Fruit fly (Drosophila melanogaster) whole organism, embryonic: ENCODE data around the gene Gr32a.

ENCODE experiments used
- Ada2b ChIP-seq: fragments of 200-800 bp; sonication (Bioruptor generic); IDR thresholded peaks from 2 replicates; pipeline ENCODE4 v1.3.6; 2022; ENCODE audit warnings: missing biosample characterization, missing genetic modification characterization
- CG17385 ChIP-seq: fragments of 200-800 bp; sonication (Bioruptor generic); optimal IDR thresholded peaks from 3 replicates; lab custom pipeline; 2018; ENCODE audit warnings: missing biosample characterization, mild to moderate bottlenecking, missing genetic modification characterization
- CG18262 ChIP-seq: fragments of 200-800 bp; optimal IDR thresholded peaks from 3 replicates; lab custom pipeline; 2019; ENCODE audit warnings: missing biosample characterization, mild to moderate bottlenecking, missing genetic modification characterization, moderate library complexity
- CG2199 ChIP-seq: fragments of 200-800 bp; sonication (Bioruptor generic); IDR thresholded peaks from 3 replicates; pipeline ENCODE4 v1.3.6; 2022; ENCODE audit warnings: missing biosample characterization, missing genetic modification characterization
- CG2889 ChIP-seq: fragments of 200-800 bp; sonication (Bioruptor generic); IDR thresholded peaks from 3 replicates; pipeline ENCODE4 v1.3.6; 2022; ENCODE audit warnings: missing biosample characterization, missing genetic modification characterization
- CG6175 ChIP-seq: fragments of 200-800 bp; sonication (Bioruptor generic); IDR thresholded peaks from 3 replicates; pipeline ENCODE4 v1.3.6; 2022; ENCODE audit warnings: missing biosample characterization, missing genetic modification characterization
- CG6654 ChIP-seq: fragments of 200-800 bp; sonication (Bioruptor generic); optimal IDR thresholded peaks from 2 replicates; lab custom pipeline; 2017; ENCODE audit warnings: missing biosample characterization, mild to moderate bottlenecking, missing genetic modification characterization
- CG6765 ChIP-seq: fragments of 200-800 bp; sonication (Bioruptor generic); optimal IDR thresholded peaks from 3 replicates; lab custom pipeline; 2017; ENCODE audit warnings: missing biosample characterization, mild to moderate bottlenecking, missing genetic modification characterization
- CG7987 ChIP-seq: fragments of 200-800 bp; sonication (Bioruptor generic); optimal IDR thresholded peaks from 2 replicates; lab custom pipeline; 2018; ENCODE audit warnings: missing biosample characterization, mild to moderate bottlenecking, missing genetic modification characterization, moderate library complexity
- CG8089 ChIP-seq: fragments of 200-800 bp; sonication (Bioruptor generic); optimal IDR thresholded peaks from 3 replicates; lab custom pipeline; 2016; ENCODE audit warnings: missing biosample characterization, missing genetic modification characterization
- CG8944 ChIP-seq: fragments of 200-800 bp; sonication (Bioruptor generic); optimal IDR thresholded peaks from 3 replicates; lab custom pipeline; 2016; ENCODE audit warnings: missing biosample characterization, missing genetic modification characterization
- Dip3 ChIP-seq: fragments of 200-800 bp; sonication (Bioruptor generic); optimal IDR thresholded peaks from 3 replicates; lab custom pipeline; 2016; ENCODE audit warnings: missing biosample characterization, missing genetic modification characterization
- Doc3 ChIP-seq: fragments of 200-800 bp; sonication (Bioruptor generic); IDR thresholded peaks from 3 replicates; pipeline ENCODE4 v1.3.6; 2022; ENCODE audit warnings: missing biosample characterization, missing genetic modification characterization; ENCODE audit not compliant: partially characterized antibody
- Ets97D ChIP-seq: fragments of 200-800 bp; sonication (Bioruptor generic); optimal IDR thresholded peaks from 3 replicates; lab custom pipeline; 2016; ENCODE audit warnings: missing biosample characterization, missing genetic modification characterization
- H15 ChIP-seq: fragments of 200-800 bp; sonication (Bioruptor generic); IDR thresholded peaks from 3 replicates; pipeline ENCODE4 v1.3.6; 2022; ENCODE audit warnings: missing biosample characterization, missing genetic modification characterization
- HLH4C ChIP-seq: fragments of 200-800 bp; sonication (Bioruptor generic); IDR thresholded peaks from 3 replicates; pipeline ENCODE4 v1.3.6; 2022; ENCODE audit warnings: missing biosample characterization, missing genetic modification characterization; ENCODE audit not compliant: partially characterized antibody
- Hmr ChIP-seq: fragments of 200-800 bp; sonication (Bioruptor generic); optimal IDR thresholded peaks from 3 replicates; lab custom pipeline; 2017; ENCODE audit warnings: mild to moderate bottlenecking, missing biosample characterization, missing genetic modification reagents, missing genetic modification characterization
- Hr78 ChIP-seq, 2 experiments: fragments of 200-800 bp in 1 of 2; fragments of >200 bp in 1 of 2; sonication (Bioruptor generic) in 1 of 2; optimal IDR thresholded peaks; 2 replicates each; lab custom pipeline; 2017 to 2019; ENCODE audit warnings: missing biosample characterization in 2 of 2, missing genetic modification characterization in 2 of 2, mild to moderate bottlenecking in 1 of 2, moderate library complexity in 1 of 2
- Lhr ChIP-seq: fragments of 200-800 bp; sonication (Bioruptor generic); optimal IDR thresholded peaks from 3 replicates; lab custom pipeline; 2017; ENCODE audit warnings: mild to moderate bottlenecking, missing biosample characterization, missing genetic modification reagents, missing genetic modification characterization
- Oaz ChIP-seq: fragments of 200-800 bp; sonication (Bioruptor generic); IDR thresholded peaks from 2 replicates; pipeline ENCODE4 v1.3.6; 2022; ENCODE audit warnings: missing biosample characterization, missing genetic modification characterization
- Opbp ChIP-seq: fragments of 200-800 bp; sonication (Bioruptor generic); IDR thresholded peaks from 3 replicates; pipeline ENCODE4 v1.3.6; 2022; ENCODE audit warnings: missing biosample characterization, missing genetic modification characterization; ENCODE audit not compliant: partially characterized antibody
- Pdp1 ChIP-seq, 2 experiments: fragments of 200-800 bp; sonication (Bioruptor generic); optimal IDR thresholded peaks; 3 replicates each; lab custom pipeline; 2016; ENCODE audit warnings: missing biosample characterization in 2 of 2, missing genetic modification characterization in 2 of 2, mild to moderate bottlenecking in 1 of 2, moderate library complexity in 1 of 2
- Six4 ChIP-seq: fragments of 200-800 bp; sonication (Bioruptor generic); optimal IDR thresholded peaks from 2 replicates; lab custom pipeline; 2016; ENCODE audit warnings: missing biosample characterization, missing genetic modification characterization
- Sry-β ChIP-seq: fragments of 200-800 bp; sonication (Bioruptor generic); optimal IDR thresholded peaks from 2 replicates; lab custom pipeline; 2018; ENCODE audit warnings: missing biosample characterization, mild to moderate bottlenecking, missing genetic modification characterization, moderate library complexity
- bbx ChIP-seq: fragments of 200-800 bp; sonication (Bioruptor generic); IDR thresholded peaks from 2 replicates; pipeline ENCODE4 v1.3.6; 2022; ENCODE audit warnings: missing biosample characterization, missing genetic modification characterization; ENCODE audit not compliant: partially characterized antibody
- br ChIP-seq: fragments of >200 bp; optimal IDR thresholded peaks from 2 replicates; lab custom pipeline; 2017
- btn ChIP-seq: fragments of 200-800 bp; sonication (Bioruptor generic); optimal IDR thresholded peaks from 2 replicates; lab custom pipeline; 2016; ENCODE audit warnings: missing biosample characterization, missing genetic modification characterization
- cato ChIP-seq: fragments of 200-800 bp; sonication (Bioruptor generic); optimal IDR thresholded peaks from 2 replicates; lab custom pipeline; 2016; ENCODE audit warnings: missing biosample characterization, missing genetic modification characterization, borderline replicate concordance
- cg ChIP-seq: fragments of 200-800 bp; sonication (Bioruptor generic); optimal IDR thresholded peaks from 3 replicates; lab custom pipeline; 2019; ENCODE audit warnings: missing biosample characterization, mild to moderate bottlenecking, missing genetic modification characterization, moderate library complexity
- dan ChIP-seq: fragments of 200-800 bp; sonication (Bioruptor generic); IDR thresholded peaks from 2 replicates; pipeline ENCODE4 v1.3.6; 2022; ENCODE audit warnings: missing biosample characterization, missing genetic modification characterization
- dmrt11E ChIP-seq: fragments of 200-800 bp; sonication (Bioruptor generic); optimal IDR thresholded peaks from 3 replicates; lab custom pipeline; 2018; ENCODE audit warnings: missing biosample characterization, mild to moderate bottlenecking, missing genetic modification characterization, moderate library complexity
- dpn ChIP-seq, 2 experiments: fragments of 200-800 bp; sonication (Bioruptor generic); optimal IDR thresholded peaks; 3 replicates each; lab custom pipeline; 2016; ENCODE audit warnings: missing biosample characterization in 2 of 2, missing genetic modification characterization in 2 of 2
- emc ChIP-seq: fragments of 200-800 bp; sonication (Bioruptor generic); optimal IDR thresholded peaks from 2 replicates; lab custom pipeline; 2016; ENCODE audit warnings: missing biosample characterization, missing genetic modification characterization
- hkb ChIP-seq, 2 experiments: fragments of 200-800 bp in 1 of 2; fragments of >200 bp in 1 of 2; sonication (Bioruptor generic) in 1 of 2; IDR thresholded peaks in 1 of 2; optimal IDR thresholded peaks in 1 of 2; 2 replicates each; pipeline versions ENCODE4 v1.3.6 to Lab custom; 2017 to 2022; ENCODE audit warnings: missing biosample characterization in 1 of 2, missing genetic modification characterization in 1 of 2
- hth ChIP-seq: fragments of >200 bp; optimal IDR thresholded peaks from 2 replicates; lab custom pipeline; 2017; ENCODE audit warnings: inconsistent platforms
- klu ChIP-seq: fragments of 200-800 bp; sonication (Bioruptor generic); IDR thresholded peaks from 2 replicates; pipeline ENCODE4 v1.3.6; 2022; ENCODE audit warnings: missing biosample characterization, missing genetic modification characterization
- nau ChIP-seq: fragments of 200-800 bp; sonication (Bioruptor generic); optimal IDR thresholded peaks from 3 replicates; lab custom pipeline; 2017; ENCODE audit warnings: missing biosample characterization, mild to moderate bottlenecking, missing genetic modification characterization, missing genetic modification reagents
- nom ChIP-seq: fragments of 200-800 bp; sonication (Bioruptor generic); optimal IDR thresholded peaks from 2 replicates; lab custom pipeline; 2017; ENCODE audit warnings: missing biosample characterization, missing genetic modification characterization, mild to moderate bottlenecking, moderate library complexity, missing genetic modification reagents
- oc ChIP-seq: fragments of 200-800 bp; sonication (Bioruptor generic); optimal IDR thresholded peaks from 2 replicates; lab custom pipeline; 2018; ENCODE audit warnings: missing biosample characterization, mild to moderate bottlenecking, missing genetic modification characterization, moderate library complexity
- psq ChIP-seq: fragments of 200-800 bp; sonication (Bioruptor generic); optimal IDR thresholded peaks from 2 replicates; lab custom pipeline; 2017; ENCODE audit warnings: missing biosample characterization, missing genetic modification characterization
- pzg ChIP-seq: fragments of 200-800 bp; sonication (Bioruptor generic); optimal IDR thresholded peaks from 3 replicates; lab custom pipeline; 2018; ENCODE audit warnings: missing biosample characterization, mild to moderate bottlenecking, missing genetic modification characterization, moderate library complexity
- ranshi ChIP-seq: fragments of 200-800 bp; sonication (Bioruptor generic); IDR thresholded peaks from 2 replicates; pipeline ENCODE4 v1.3.6; 2022; ENCODE audit warnings: missing biosample characterization, missing genetic modification characterization
- repo ChIP-seq: fragments of 200-800 bp; sonication (Bioruptor generic); optimal IDR thresholded peaks from 2 replicates; lab custom pipeline; 2016; ENCODE audit warnings: missing biosample characterization, missing genetic modification characterization
- scrt ChIP-seq: fragments of 200-800 bp; sonication (Bioruptor generic); optimal IDR thresholded peaks from 2 replicates; lab custom pipeline; 2018; ENCODE audit warnings: missing biosample characterization, mild to moderate bottlenecking, missing genetic modification characterization, moderate library complexity
- slbo ChIP-seq: fragments of 200-800 bp; sonication (Bioruptor generic); IDR thresholded peaks from 2 replicates; pipeline ENCODE4 v1.3.6; 2022; ENCODE audit warnings: missing biosample characterization, missing genetic modification characterization
- sob ChIP-seq: fragments of 200-800 bp; sonication (Bioruptor generic); IDR thresholded peaks from 2 replicates; pipeline ENCODE4 v1.3.6; 2022; ENCODE audit warnings: missing biosample characterization, missing genetic modification characterization
- sr ChIP-seq: fragments of 200-800 bp; sonication (Bioruptor generic); IDR thresholded peaks from 3 replicates; pipeline ENCODE4 v1.3.6; 2022; ENCODE audit warnings: missing biosample characterization, missing genetic modification characterization
- trem ChIP-seq: fragments of 200-800 bp; optimal IDR thresholded peaks from 3 replicates; lab custom pipeline; 2019; ENCODE audit warnings: missing biosample characterization, mild to moderate bottlenecking, missing genetic modification characterization, moderate library complexity
- trh ChIP-seq: fragments of 200-800 bp; sonication (Bioruptor generic); optimal IDR thresholded peaks from 2 replicates; lab custom pipeline; 2016; ENCODE audit warnings: missing biosample characterization, missing genetic modification characterization
- zen ChIP-seq: fragments of 200-800 bp; sonication (Bioruptor generic); optimal IDR thresholded peaks from 3 replicates; lab custom pipeline; 2018; ENCODE audit warnings: missing biosample characterization, mild to moderate bottlenecking, missing genetic modification characterization, moderate library complexity

Gr32a gene

DNA sequence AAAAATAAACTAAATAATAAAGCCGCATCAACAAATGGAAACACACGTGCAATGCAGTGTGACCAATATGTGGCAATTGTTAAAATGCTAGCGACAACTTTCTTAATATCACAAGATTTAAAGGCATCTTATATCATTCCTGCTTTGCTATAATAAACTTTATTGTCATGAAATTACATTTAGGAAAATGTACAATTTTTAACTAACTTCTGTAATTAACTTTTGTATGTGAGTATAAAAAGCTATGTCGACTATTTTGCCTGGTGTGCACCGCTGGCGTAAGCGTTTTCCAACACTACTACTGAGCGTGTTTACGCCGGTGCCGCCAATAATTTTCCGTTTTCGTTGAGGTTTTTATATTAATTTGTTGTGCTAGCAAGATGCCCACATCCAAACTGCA lies 9.7 kb downstream of the Gr32a start, which contains the start of the genes Csl4 and Nup160 (continued):
- TF ChIP-seq CG2199 (GFP tag; lab: Robert Waterston, UW) (no peak), hth (lab: Kevin White, UChicago) (no peak), Doc3 (GFP tag; lab: Robert Waterston, UW) (no peak; the same call in 2 of the 3 replicates), psq (GFP tag; lab: Kevin White, UChicago) (peak; percentile 26), zen (tag; lab: Kevin White, UChicago) (peak; percentile 68), pzg (GFP tag; lab: Kevin White, UChicago) (peak; percentile 67), Lhr (GFP tag; lab: Kevin White, UChicago) (peak; percentile 25), H15 (GFP tag; lab: Robert Waterston, UW) (peak; percentile 65; the same call in 1 of the 3 replicates), Dip3 (GFP tag; lab: Kevin White, UChicago) (peak; percentile 84), br (lab: Kevin White, UChicago) (no peak), klu (GFP tag; lab: Robert Waterston, UW) (0 out of 2 replicates have a peak, but pooled peaks have one; percentile 22), dpn (GFP tag; optimal IDR thresholded peaks at IDR 0.05; lab: Kevin White, UChicago) (peak; percentile 87 to 88), Ada2b (peak; percentile 48; the same call in 1 of the 2 replicates), CG7987 (peak; percentile 52), Pdp1 (GFP tag; optimal IDR thresholded peaks at IDR 0.05; lab: Kevin White, UChicago) (peak; percentile 83 to 85), Oaz (peak; percentile 16; the same call in 1 of the 2 replicates), dmrt11E (tag; lab: Kevin White, UChicago) (peak; percentile 64), trh (GFP tag; lab: Kevin White, UChicago) (peak; percentile 28), CG8944 (peak; percentile 86), btn (GFP tag; lab: Kevin White, UChicago) (peak; percentile 55), Six4 (GFP tag; lab: Kevin White, UChicago) (peak; percentile 57), dan (GFP tag; lab: Robert Waterston, UW) (no peak), sr (GFP tag; lab: Robert Waterston, UW) (no peak), CG6654 (GFP tag; lab: Kevin White, UChicago) (no peak), trem (tag; lab: Kevin White, UChicago) (peak; percentile 83), CG8089 (peak; percentile 69), cg (GFP tag; lab: Kevin White, UChicago) (no peak), bbx (GFP tag; lab: Robert Waterston, UW) (no peak; the same call in 1 of the 2 replicates), CG17385 (peak; percentile 75), Sry-β (GFP tag; lab: Kevin White, UChicago) (peak; percentile 38), slbo (peak; percentile 90), ranshi (GFP tag; lab: Robert Waterston, UW) (peak; percentile 65; the same call in 1 of the 2 replicates), CG6175 (no peak), HLH4C (GFP tag; lab: Robert Waterston, UW) (no peak), Hr78 (GFP tag; optimal IDR thresholded peaks at IDR 0.05; lab: Kevin White, UChicago) (no peak), sob (GFP tag; lab: Robert Waterston, UW) (peak; percentile 90), CG18262 (tag; lab: Kevin White, UChicago) (no peak), scrt (GFP tag; lab: Kevin White, UChicago) (no peak), nom (no peak), Ets97D (peak; percentile 81), hkb (optimal IDR thresholded peaks at IDR 0.05; lab: Kevin White, UChicago) (no peak), hkb (GFP tag; IDR thresholded peaks at IDR 0.05; lab: Robert Waterston, UW) (peak; percentile 85), Opbp (GFP tag; lab: Robert Waterston, UW) (peak; percentile 52; the same call in 2 of the 3 replicates), Hmr (no peak), repo (GFP tag; lab: Kevin White, UChicago) (peak; percentile 30), oc (tag; lab: Kevin White, UChicago) (no peak), emc (GFP tag; lab: Kevin White, UChicago) (peak; percentile 59), nau (GFP tag; lab: Kevin White, UChicago) (no peak), CG2889 (GFP tag; lab: Robert Waterston, UW) (no peak), CG6765 (no peak), cato (GFP tag; lab: Kevin White, UChicago) (peak; percentile 67)
